Worm (Caenorhabditis elegans): ENCODE measurements around the gene mop-25.1.

- TF ChIP-seq flt-1 (GFP tag; IDR thresholded peaks at IDR 0.05) (no peak), ztf-23 (GFP tag; IDR thresholded peaks at IDR 0.05) (no peak), cog-1 (tag; optimal IDR thresholded peaks at IDR 0.05) (no peak), tab-1 (GFP tag; IDR thresholded peaks at IDR 0.05) (no peak), ztf-29 (GFP tag; IDR thresholded peaks at IDR 0.05) (no peak), T22C8.4 (GFP tag; IDR thresholded peaks at IDR 0.05) (no peak), klf-2 (GFP tag; conservative IDR thresholded peaks at IDR 0.05) (no peak), ref-1 (GFP tag; conservative IDR thresholded peaks at IDR 0.05) (no peak)
Observed at ce11 chrX:3979146-3979545, 32.9 kb upstream of the mop-25.1 start.
